Worm (Caenorhabditis elegans): Measurements from ENCODE around the gene nhr-212.

- TF ChIP-seq ceh-83 (GFP tag; optimal IDR thresholded peaks at IDR 0.05): no peak
- TF ChIP-seq ces-1 (GFP tag; optimal IDR thresholded peaks at IDR 0.05): no peak
- TF ChIP-seq snpc-4 (tag; optimal IDR thresholded peaks at IDR 0.05): no peak
- TF ChIP-seq unc-39 (tag; optimal IDR thresholded peaks at IDR 0.05): no peak
- no peak for TF ChIP-seq nhr-2 (tag; optimal IDR thresholded peaks at IDR 0.05)
- TF ChIP-seq nhr-12 (tag; optimal IDR thresholded peaks at IDR 0.05): no peak
- TF ChIP-seq elt-3 (tag; optimal IDR thresholded peaks at IDR 0.05): no peak
- no peak for TF ChIP-seq elt-1 (tag; optimal IDR thresholded peaks at IDR 0.05; ENCODE audit: borderline replicate concordance, insufficient read depth)
- TF ChIP-seq sem-2 (GFP tag; optimal IDR thresholded peaks at IDR 0.05): no peak
- no peak for TF ChIP-seq mls-2 (tag; optimal IDR thresholded peaks at IDR 0.05)
- no peak for TF ChIP-seq ztf-11 (tag; optimal IDR thresholded peaks at IDR 0.05)
- TF ChIP-seq M03D4.4 (tag; optimal IDR thresholded peaks at IDR 0.05): no peak
These were observed 41.5 kb upstream of the nhr-212 start, which contains the start of gene srh-33 for ce11 chrV:443193-443592.
